Worm (Caenorhabditis elegans): ENCODE results near the gene sqst-4.

DNA sequence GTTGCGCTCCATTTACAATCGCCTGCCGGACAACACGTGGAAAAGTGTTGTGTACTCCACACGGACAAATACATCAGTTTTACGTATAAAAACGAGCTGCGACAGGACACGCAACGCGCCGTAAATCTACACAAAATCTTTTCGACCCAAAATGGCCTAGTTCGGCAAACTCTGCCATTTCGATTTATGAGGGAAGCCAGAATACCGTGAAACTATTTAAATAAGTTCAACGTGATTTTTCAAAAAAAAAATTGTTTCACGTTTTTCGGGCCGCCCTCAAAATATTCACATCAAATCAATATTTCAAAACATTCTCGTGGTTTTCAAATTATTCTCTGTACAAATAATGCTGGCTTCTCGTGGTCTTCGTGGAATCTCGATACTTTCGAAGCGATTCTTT is 38.6 kb downstream of the sqst-4 start, which contains the start of gene F36D3.8:
- TF ChIP-seq med-1 (GFP tag; optimal IDR thresholded peaks at IDR 0.05; ENCODE audit: insufficient read depth): no peak
- TF ChIP-seq ztf-29 (GFP tag; IDR thresholded peaks at IDR 0.05): no peak
- TF ChIP-seq T22C8.4 (GFP tag; IDR thresholded peaks at IDR 0.05): no peak
- no peak for TF ChIP-seq klf-2 (GFP tag; conservative IDR thresholded peaks at IDR 0.05)
- no peak for TF ChIP-seq flt-1 (GFP tag; IDR thresholded peaks at IDR 0.05)
- no peak for TF ChIP-seq ztf-23 (GFP tag; IDR thresholded peaks at IDR 0.05)
- no peak for TF ChIP-seq ref-1 (GFP tag; conservative IDR thresholded peaks at IDR 0.05)
